Worm (Caenorhabditis elegans): ENCODE results near the gene B0252.5.

Gene B0252.5

ce11 chrII:6958136-6958535, 39.5 kb upstream of the B0252.5 start:
- TF ChIP-seq ztf-11 (tag; optimal IDR thresholded peaks at IDR 0.05) (no peak), skn-1 (tag; optimal IDR thresholded peaks at IDR 0.05) (no peak), R02D3.7 (tag; optimal IDR thresholded peaks at IDR 0.05) (no peak), nhr-6 (tag; optimal IDR thresholded peaks at IDR 0.05) (no peak), crh-2 (tag; optimal IDR thresholded peaks at IDR 0.05) (no peak), blmp-1 (tag; optimal IDR thresholded peaks at IDR 0.05; ENCODE audit: insufficient read depth) (no peak), dmd-4 (tag; optimal IDR thresholded peaks at IDR 0.05) (no peak), mdl-1 (tag; optimal IDR thresholded peaks at IDR 0.05) (no peak)

ce11 chrII:6955084-6955697, 36.5 kb upstream of the B0252.5 start:
- TF ChIP-seq R02D3.7 (tag; optimal IDR thresholded peaks at IDR 0.05): no peak
- no peak for TF ChIP-seq elt-3 (tag; optimal IDR thresholded peaks at IDR 0.05)
- no peak for TF ChIP-seq nhr-129 (tag; optimal IDR thresholded peaks at IDR 0.05)
- no peak for TF ChIP-seq lin-13 (GFP tag; optimal IDR thresholded peaks at IDR 0.05)
- no peak for TF ChIP-seq mab-5 (tag; optimal IDR thresholded peaks at IDR 0.05)
- TF ChIP-seq mdl-1 (tag; optimal IDR thresholded peaks at IDR 0.05): no peak
- TF ChIP-seq Y55F3AM.14 (GFP tag; optimal IDR thresholded peaks at IDR 0.05): no peak
- no peak for TF ChIP-seq zag-1 (tag; optimal IDR thresholded peaks at IDR 0.05)
- no peak for TF ChIP-seq unc-39 (tag; optimal IDR thresholded peaks at IDR 0.05)

ce11 chrII:6951250-6951806, 32.6 kb upstream of the B0252.5 start, which contains the start of the genes malt-1 and ceh-38:
malt-1 (minus strand) TSS chrII:6951300.
ceh-38 (plus strand) TSS chrII:6951526.
- TF ChIP-seq R02D3.7 (tag; optimal IDR thresholded peaks at IDR 0.05) (peak; percentile 60), sma-9 (GFP tag; optimal IDR thresholded peaks at IDR 0.05) (peak; percentile 94), sma-9 (tag; optimal IDR thresholded peaks at IDR 0.05) (no peak), sem-4 (tag; optimal IDR thresholded peaks at IDR 0.05) (peak; percentile 95), ceh-82 (tag; optimal IDR thresholded peaks at IDR 0.05) (peak; percentile 19), zag-1 (tag; optimal IDR thresholded peaks at IDR 0.05) (peak; percentile 91), lin-11 (tag; optimal IDR thresholded peaks at IDR 0.05) (peak; percentile 85), nhr-23 (tag; optimal IDR thresholded peaks at IDR 0.05) (no peak), lsy-2 (tag; optimal IDR thresholded peaks at IDR 0.05) (peak; percentile 85 to 98), egl-27 (tag; optimal IDR thresholded peaks at IDR 0.05) (peak; percentile 95), dmd-4 (tag; optimal IDR thresholded peaks at IDR 0.05) (peak; percentile 35), sma-3 (GFP tag; optimal IDR thresholded peaks at IDR 0.05) (peak; percentile 87), blmp-1 (tag; optimal IDR thresholded peaks at IDR 0.05; ENCODE audit: insufficient read depth) (peak; percentile 62), nhr-237 (tag; optimal IDR thresholded peaks at IDR 0.05) (peak; percentile 58), nhr-11 (tag; optimal IDR thresholded peaks at IDR 0.05) (peak; percentile 40), Y55F3AM.14 (GFP tag; optimal IDR thresholded peaks at IDR 0.05) (peak; percentile 71), lin-39 (tag; optimal IDR thresholded peaks at IDR 0.05) (peak; percentile 92), elt-1 (tag; optimal IDR thresholded peaks at IDR 0.05) (no peak), mab-5 (tag; optimal IDR thresholded peaks at IDR 0.05) (peak; percentile 95), ZK546.5 (tag; optimal IDR thresholded peaks at IDR 0.05) (peak; percentile 58), ceh-16 (tag; optimal IDR thresholded peaks at IDR 0.05) (peak; percentile 55), snpc-4 (tag; optimal IDR thresholded peaks at IDR 0.05) (peak; percentile 91), mbf-1 (tag; optimal IDR thresholded peaks at IDR 0.05) (no peak), nhr-25 (tag; optimal IDR thresholded peaks at IDR 0.05) (peak; percentile 92), nhr-12 (tag; optimal IDR thresholded peaks at IDR 0.05) (no peak), C34F6.9 (tag; optimal IDR thresholded peaks at IDR 0.05) (peak; percentile 99), elt-3 (tag; optimal IDR thresholded peaks at IDR 0.05) (no peak), unc-55 (GFP tag; optimal IDR thresholded peaks at IDR 0.05) (peak; percentile 99), nhr-77 (tag; optimal IDR thresholded peaks at IDR 0.05) (peak; percentile 61), crh-2 (tag; optimal IDR thresholded peaks at IDR 0.05) (peak; percentile 97), lin-13 (GFP tag; optimal IDR thresholded peaks at IDR 0.05) (peak; percentile 96), unc-39 (tag; optimal IDR thresholded peaks at IDR 0.05) (no peak), fos-1 (tag; optimal IDR thresholded peaks at IDR 0.05) (peak; percentile 93), aly-2 (tag; optimal IDR thresholded peaks at IDR 0.05) (no peak), peb-1 (tag; optimal IDR thresholded peaks at IDR 0.05) (no peak), nhr-6 (tag; optimal IDR thresholded peaks at IDR 0.05) (peak; percentile 94), ztf-11 (tag; optimal IDR thresholded peaks at IDR 0.05) (no peak), mdl-1 (tag; optimal IDR thresholded peaks at IDR 0.05) (peak; percentile 73 to 96), gmeb-1 (tag; optimal IDR thresholded peaks at IDR 0.05) (peak; percentile 90), nhr-10 (tag; optimal IDR thresholded peaks at IDR 0.05) (no peak), ztf-1 (GFP tag; conservative IDR thresholded peaks at IDR 0.05) (no peak), nhr-129 (tag; optimal IDR thresholded peaks at IDR 0.05) (peak; percentile 99), alr-1 (tag; optimal IDR thresholded peaks at IDR 0.05) (peak; percentile 100), skn-1 (tag; optimal IDR thresholded peaks at IDR 0.05) (peak; percentile 45), nhr-21 (tag; optimal IDR thresholded peaks at IDR 0.05) (peak; percentile 89), F13H6.1 (tag; optimal IDR thresholded peaks at IDR 0.05) (peak; percentile 96), unc-62 (GFP tag; optimal IDR thresholded peaks at IDR 0.05) (peak; percentile 87)

All from whole organism, L2 larva.